2 worm cellular contexts compared by ENCODE assay signal in the genomic region with DNA sequence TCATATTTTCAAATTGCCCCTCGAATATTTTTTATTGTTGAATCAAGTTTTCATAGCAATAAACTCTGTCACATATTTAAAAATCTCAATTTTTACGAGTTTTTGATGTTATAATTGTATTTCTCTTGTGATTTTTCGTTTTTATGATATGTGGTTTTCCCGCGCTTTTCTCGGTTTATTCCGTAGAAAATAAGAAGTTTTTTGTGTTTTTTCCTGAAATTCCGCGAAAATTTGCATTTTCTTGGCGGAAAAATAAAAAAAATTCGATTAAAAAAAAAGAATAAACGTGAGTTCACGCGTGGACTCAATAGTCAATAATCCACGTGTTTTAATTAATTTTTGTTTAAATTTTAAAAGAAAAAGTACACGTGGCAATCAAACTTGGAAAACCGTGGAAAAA.
TF ChIP-seq lines count a peak whose summit lies in the region.

No protein-coding gene starts in this region.

TF ChIP-seq in whole organism, L4 larva, 104 proteins besides CTCF, POLR2A, EP300 and RAD21:
- peak; percentile 37; the same call in 1 of the 2 replicates for TF ChIP-seq lin-38 (GFP tag; IDR thresholded peaks at IDR 0.05; lab: Robert Waterston, UW)
- no peak for TF ChIP-seq nhr-77 (tag; optimal IDR thresholded peaks at IDR 0.05; lab: Kevin White, UChicago)

TF ChIP-seq in whole organism, young adult, 124 proteins besides CTCF, POLR2A, EP300 and RAD21:
- TF ChIP-seq dpl-1 (GFP tag; optimal IDR thresholded peaks at IDR 0.05; lab: Kevin White, UChicago) (peak; percentile 33), attf-3 (GFP tag; conservative IDR thresholded peaks at IDR 0.05; lab: Robert Waterston, UW) (no peak), madf-10 (tag; optimal IDR thresholded peaks at IDR 0.05; lab: Kevin White, UChicago) (no peak), efl-1 (GFP tag; optimal IDR thresholded peaks at IDR 0.05; lab: Kevin White, UChicago) (peak; percentile 82), D2030.7 (GFP tag; IDR thresholded peaks at IDR 0.05; lab: Robert Waterston, UW) (peak; percentile 49), lsl-1 (GFP tag; optimal IDR thresholded peaks at IDR 0.05; lab: Kevin White, UChicago) (peak; percentile 46), madf-8 (GFP tag; conservative IDR thresholded peaks at IDR 0.05; lab: Robert Waterston, UW) (peak; percentile 82), snpc-3.4 (tag; optimal IDR thresholded peaks at IDR 0.05; lab: Kevin White, UChicago) (peak; percentile 31), ceh-91 (GFP tag; IDR thresholded peaks at IDR 0.05; lab: Robert Waterston, UW) (peak; percentile 67; the same call in 1 of the 2 replicates), F33H1.4 (GFP tag; IDR thresholded peaks at IDR 0.05; lab: Robert Waterston, UW) (peak; percentile 62), hsf-1 (GFP tag; IDR thresholded peaks at IDR 0.05; lab: Robert Waterston, UW) (peak; percentile 69; the same call in 1 of the 2 replicates), him-1 (tag; optimal IDR thresholded peaks at IDR 0.05; lab: Kevin White, UChicago) (peak; percentile 26), xnd-1 (tag; optimal IDR thresholded peaks at IDR 0.05; lab: Kevin White, UChicago) (peak; percentile 62), chd-7 (tag; optimal IDR thresholded peaks at IDR 0.05; lab: Kevin White, UChicago) (no peak), ztf-6 (GFP tag; IDR thresholded peaks at IDR 0.05; lab: Robert Waterston, UW) (no peak), lag-1 (GFP tag; IDR thresholded peaks at IDR 0.05; lab: Robert Waterston, UW) (no peak), hrde-1 (tag; optimal IDR thresholded peaks at IDR 0.05; lab: Kevin White, UChicago; ENCODE audit: borderline replicate concordance) (peak; percentile 33), madf-3 (GFP tag; IDR thresholded peaks at IDR 0.05; lab: Robert Waterston, UW) (no peak), madf-6 (GFP tag; IDR thresholded peaks at IDR 0.05; lab: Robert Waterston, UW) (peak; percentile 77)
